Worm (Caenorhabditis elegans): ENCODE measurements around the gene swt-4.

The swt-4 gene

DNA sequence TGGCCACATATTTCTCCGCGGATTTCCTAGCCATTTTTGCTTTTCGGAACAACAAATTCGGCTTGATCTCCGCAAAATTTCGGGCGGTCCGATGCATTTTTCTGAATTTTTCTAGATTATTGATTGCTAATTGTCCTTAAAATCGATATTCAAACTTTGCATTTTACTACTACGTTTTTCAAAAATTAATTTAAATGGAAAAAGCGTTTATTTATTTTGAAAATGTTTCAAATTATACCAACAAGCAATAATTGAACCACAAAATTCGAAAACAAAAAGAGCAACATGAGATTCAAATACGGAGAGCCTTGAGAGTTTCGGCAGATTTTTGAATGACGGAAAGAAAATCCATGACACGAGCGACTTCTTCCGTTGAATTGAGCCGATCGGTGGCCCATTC is 33.9 kb downstream of the swt-4 start, which contains the start of gene Y45F3A.9:
Gene Y45F3A.9, minus strand, starts transcription at position 101 of the 400 bp plus-strand sequence.
- TF ChIP-seq K09A11.1 (tag; optimal IDR thresholded peaks at IDR 0.05; ENCODE audit: insufficient read depth) (no peak), fax-1 (tag; optimal IDR thresholded peaks at IDR 0.05) (no peak), eyg-1 (tag; optimal IDR thresholded peaks at IDR 0.05) (no peak), tbx-2 (tag; optimal IDR thresholded peaks at IDR 0.05) (no peak), gmeb-2 (tag; optimal IDR thresholded peaks at IDR 0.05) (no peak), npax-4 (tag; optimal IDR thresholded peaks at IDR 0.05) (no peak), syd-9 (tag; optimal IDR thresholded peaks at IDR 0.05) (no peak), hlh-13 (GFP tag; optimal IDR thresholded peaks at IDR 0.05) (no peak), nhr-11 (tag; optimal IDR thresholded peaks at IDR 0.05) (no peak), mec-3 (tag; optimal IDR thresholded peaks at IDR 0.05; ENCODE audit: borderline replicate concordance) (no peak), ceh-2 (tag; optimal IDR thresholded peaks at IDR 0.05) (no peak), K02D7.2 (tag; optimal IDR thresholded peaks at IDR 0.05) (no peak), C38D4.7 (GFP tag; optimal IDR thresholded peaks at IDR 0.05) (no peak), lim-6 (tag; optimal IDR thresholded peaks at IDR 0.05) (no peak), ztf-16 (tag; optimal IDR thresholded peaks at IDR 0.05) (no peak)

DNA sequence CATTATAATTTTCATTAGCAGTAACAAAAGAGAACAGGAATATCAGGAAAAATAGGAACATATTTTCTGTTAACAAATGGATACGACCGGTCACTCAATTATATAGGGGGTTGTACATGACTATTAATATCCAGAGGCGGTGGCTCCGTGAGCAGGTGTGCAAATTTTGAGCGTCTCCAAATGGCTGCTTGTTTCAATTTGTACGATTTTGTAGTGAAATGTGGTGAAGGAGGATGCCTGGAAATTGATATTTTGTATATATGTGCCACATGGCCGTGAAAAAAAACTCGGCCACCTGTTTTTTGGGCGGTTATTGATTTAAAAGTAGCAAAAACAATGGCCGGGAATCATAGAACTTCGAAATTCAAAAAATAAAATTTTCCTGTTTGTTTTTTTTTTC is 36.2 kb downstream of the swt-4 start, which contains the start of gene Y45F3A.8:
Gene Y45F3A.8, minus strand, starts transcription at position 101 of the 400 bp plus-strand sequence.
- TF ChIP-seq F13H6.1 (tag; optimal IDR thresholded peaks at IDR 0.05) (no peak), fkh-6 (tag; optimal IDR thresholded peaks at IDR 0.05) (no peak), sox-4 (tag; optimal IDR thresholded peaks at IDR 0.05) (no peak), fkh-10 (GFP tag; optimal IDR thresholded peaks at IDR 0.05) (no peak), fax-1 (tag; optimal IDR thresholded peaks at IDR 0.05) (no peak), C38D4.7 (GFP tag; optimal IDR thresholded peaks at IDR 0.05) (no peak), pat-9 (tag; optimal IDR thresholded peaks at IDR 0.05) (no peak), ceh-6 (GFP tag; optimal IDR thresholded peaks at IDR 0.05) (no peak), tbx-2 (tag; optimal IDR thresholded peaks at IDR 0.05) (no peak)

DNA sequence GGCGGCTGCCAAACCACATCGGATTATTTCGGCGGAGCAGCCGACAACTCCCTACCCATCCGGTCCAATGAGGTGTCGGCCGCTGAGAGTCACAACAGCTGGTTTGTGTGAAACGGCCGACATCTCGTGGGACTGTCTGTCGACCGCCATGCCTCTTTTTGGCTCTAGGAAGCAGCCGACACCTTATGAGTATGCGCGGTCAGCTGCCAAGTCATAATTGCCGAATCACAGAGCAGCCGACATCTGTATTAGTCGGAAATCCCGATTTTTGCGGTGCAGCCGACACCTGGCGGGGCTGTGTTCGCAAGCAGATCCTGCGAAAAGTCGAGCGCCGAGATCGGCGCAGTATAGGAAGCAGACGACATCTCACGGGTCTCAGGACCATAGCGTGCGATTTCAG is 36.9 kb downstream of the swt-4 start:
- TF ChIP-seq zip-5 (tag; optimal IDR thresholded peaks at IDR 0.05) (no peak), fax-1 (tag; optimal IDR thresholded peaks at IDR 0.05) (no peak), odd-2 (tag; optimal IDR thresholded peaks at IDR 0.05) (no peak), hlh-30 (tag; optimal IDR thresholded peaks at IDR 0.05; ENCODE audit: insufficient read depth) (no peak), nhr-11 (tag; optimal IDR thresholded peaks at IDR 0.05) (no peak), pha-4 (tag; optimal IDR thresholded peaks at IDR 0.05) (no peak), npax-4 (tag; optimal IDR thresholded peaks at IDR 0.05) (no peak), tbx-7 (tag; optimal IDR thresholded peaks at IDR 0.05) (no peak), nhr-232 (tag; optimal IDR thresholded peaks at IDR 0.05) (no peak), unc-55 (GFP tag; optimal IDR thresholded peaks at IDR 0.05) (no peak), ttx-3 (tag; optimal IDR thresholded peaks at IDR 0.05) (no peak), Y22D7AL.16 (tag; optimal IDR thresholded peaks at IDR 0.05) (no peak), elt-2 (tag; optimal IDR thresholded peaks at IDR 0.05) (no peak), ceh-34 (tag; optimal IDR thresholded peaks at IDR 0.05) (no peak), ets-4 (tag; optimal IDR thresholded peaks at IDR 0.05) (no peak), K09A11.1 (tag; optimal IDR thresholded peaks at IDR 0.05; ENCODE audit: insufficient read depth) (no peak), sox-2 (GFP tag; IDR thresholded peaks at IDR 0.05) (no peak), pag-3 (tag; optimal IDR thresholded peaks at IDR 0.05; ENCODE audit: borderline replicate concordance) (no peak)

DNA sequence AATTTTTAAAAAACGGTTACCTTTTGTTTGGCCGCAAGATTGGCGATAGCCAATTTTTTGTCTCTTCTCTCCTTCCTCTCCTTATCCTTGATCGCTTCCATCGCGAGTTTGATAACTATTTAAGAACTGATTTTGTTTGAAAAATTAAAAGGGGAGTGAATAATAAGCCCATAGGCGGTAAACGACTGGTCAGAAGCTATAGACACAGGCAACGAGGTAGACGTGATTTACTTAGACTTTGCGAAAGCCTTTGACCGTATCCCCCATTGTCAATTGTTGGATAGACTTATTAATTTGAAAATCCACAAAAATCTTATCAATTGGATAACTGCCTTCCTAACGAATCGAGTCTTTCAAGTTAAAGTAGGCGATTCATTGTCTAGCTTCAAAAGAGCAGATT is 42.7 kb downstream of the swt-4 start, which contains the start of gene Y45F3A.5:
Gene Y45F3A.5, minus strand, starts transcription at position 101 of the 400 bp plus-strand sequence.
- TF ChIP-seq npax-4 (tag; optimal IDR thresholded peaks at IDR 0.05) (no peak), nfya-1 (tag; optimal IDR thresholded peaks at IDR 0.05) (no peak), ama-1 (optimal IDR thresholded peaks at IDR 0.05) (no peak), nhr-11 (tag; optimal IDR thresholded peaks at IDR 0.05) (no peak), ceh-22 (tag; optimal IDR thresholded peaks at IDR 0.05) (no peak), tbx-2 (tag; optimal IDR thresholded peaks at IDR 0.05) (no peak), ceh-2 (tag; optimal IDR thresholded peaks at IDR 0.05) (no peak), elt-2 (tag; optimal IDR thresholded peaks at IDR 0.05) (no peak), T23F11.4 (GFP tag; optimal IDR thresholded peaks at IDR 0.05) (no peak), tbx-7 (tag; optimal IDR thresholded peaks at IDR 0.05) (no peak), ztf-16 (tag; optimal IDR thresholded peaks at IDR 0.05) (no peak), dve-1 (tag; optimal IDR thresholded peaks at IDR 0.05) (no peak), pha-2 (tag; optimal IDR thresholded peaks at IDR 0.05) (no peak), sox-4 (tag; optimal IDR thresholded peaks at IDR 0.05) (no peak), dmd-4 (tag; optimal IDR thresholded peaks at IDR 0.05; ENCODE audit: borderline replicate concordance) (no peak), ets-4 (tag; optimal IDR thresholded peaks at IDR 0.05) (no peak), pat-9 (tag; optimal IDR thresholded peaks at IDR 0.05) (no peak), Y22D7AL.16 (tag; optimal IDR thresholded peaks at IDR 0.05) (no peak), gmeb-2 (tag; optimal IDR thresholded peaks at IDR 0.05) (no peak), ceh-19 (GFP tag; optimal IDR thresholded peaks at IDR 0.05) (no peak)

Data from whole organism, late embryonic.